Worm (Caenorhabditis elegans): ENCODE measurements around the gene hlh-13.
A peak's percentile ranks its signal among the peaks of the same experiment; 100 is the strongest.

Gene hlh-13

ce11 chrX:4246237-4246697, 2.8 kb upstream of the hlh-13 start (continued):
- no peak for TF ChIP-seq nhr-76 (tag; optimal IDR thresholded peaks at IDR 0.05)

ce11 chrX:4246867-4247591, 2.0 kb upstream of the hlh-13 start, which contains the start of gene F48D6.4:
F48D6.4 (minus strand) TSS chrX:4247212.
- TF ChIP-seq ama-1 (optimal IDR thresholded peaks at IDR 0.05) (peak; percentile 81), nhr-237 (tag; optimal IDR thresholded peaks at IDR 0.05) (no peak), elt-2 (tag; optimal IDR thresholded peaks at IDR 0.05) (peak; percentile 83)

- TF ChIP-seq fos-1 (tag; optimal IDR thresholded peaks at IDR 0.05) (no peak), pha-4 (tag; optimal IDR thresholded peaks at IDR 0.05) (peak; percentile 90), nhr-43 (tag; optimal IDR thresholded peaks at IDR 0.05; ENCODE audit: poor library complexity, severe bottlenecking) (no peak), ceh-9 (tag; optimal IDR thresholded peaks at IDR 0.05) (no peak), elt-2 (tag; optimal IDR thresholded peaks at IDR 0.05) (peak; percentile 57), egl-27 (tag; optimal IDR thresholded peaks at IDR 0.05) (no peak), skn-1 (tag; optimal IDR thresholded peaks at IDR 0.05) (no peak), nhr-25 (tag; optimal IDR thresholded peaks at IDR 0.05) (no peak), nhr-67 (tag; optimal IDR thresholded peaks at IDR 0.05) (no peak), sea-2 (GFP tag; optimal IDR thresholded peaks at IDR 0.05) (no peak), unc-62 (GFP tag; optimal IDR thresholded peaks at IDR 0.05) (no peak), egl-5 (tag; optimal IDR thresholded peaks at IDR 0.05) (no peak), hmg-11 (tag; optimal IDR thresholded peaks at IDR 0.05) (no peak), elt-1 (tag; optimal IDR thresholded peaks at IDR 0.05) (no peak), nhr-28 (tag; optimal IDR thresholded peaks at IDR 0.05) (no peak), ceh-28 (tag; optimal IDR thresholded peaks at IDR 0.05) (no peak), pqm-1 (tag; optimal IDR thresholded peaks at IDR 0.05) (peak; percentile 48), nfya-1 (tag; optimal IDR thresholded peaks at IDR 0.05; ENCODE audit: insufficient read depth) (no peak), nhr-12 (tag; optimal IDR thresholded peaks at IDR 0.05) (no peak), ceh-82 (tag; optimal IDR thresholded peaks at IDR 0.05) (no peak)
Measured at ce11 chrX:4248417-4248816, 632 bp upstream of the hlh-13 start.

- TF ChIP-seq nfya-1 (tag; optimal IDR thresholded peaks at IDR 0.05; ENCODE audit: insufficient read depth) (no peak), egl-27 (tag; optimal IDR thresholded peaks at IDR 0.05) (no peak), ztf-4 (tag; optimal IDR thresholded peaks at IDR 0.05) (no peak), nhr-28 (tag; optimal IDR thresholded peaks at IDR 0.05) (no peak), nhr-11 (tag; optimal IDR thresholded peaks at IDR 0.05) (no peak), ztf-11 (tag; optimal IDR thresholded peaks at IDR 0.05) (no peak), lin-39 (tag; optimal IDR thresholded peaks at IDR 0.05) (no peak), ZK546.5 (tag; optimal IDR thresholded peaks at IDR 0.05) (no peak), ama-1 (optimal IDR thresholded peaks at IDR 0.05) (no peak), eor-1 (tag; optimal IDR thresholded peaks at IDR 0.05) (no peak)
Measured at ce11 chrX:4252047-4252446, 3.0 kb downstream of the hlh-13 start, which contains the start of gene srv-5. srv-5 (plus strand) TSS chrX:4252347.

ce11 chrX:4254782-4255181, 5.7 kb downstream of the hlh-13 start, which contains the start of gene taf-11.1:
taf-11.1 (plus strand) TSS chrX:4255170.
- no peak for TF ChIP-seq nhr-77 (tag; optimal IDR thresholded peaks at IDR 0.05)
- TF ChIP-seq skn-1 (tag; optimal IDR thresholded peaks at IDR 0.05) = no peak
- peak; percentile 72 for TF ChIP-seq ceh-28 (tag; optimal IDR thresholded peaks at IDR 0.05)
- peak; percentile 41 for TF ChIP-seq nhr-23 (tag; optimal IDR thresholded peaks at IDR 0.05)
- TF ChIP-seq elt-3 (tag; optimal IDR thresholded peaks at IDR 0.05) = no peak
- TF ChIP-seq hmg-11 (tag; optimal IDR thresholded peaks at IDR 0.05) = peak; percentile 3
- no peak for TF ChIP-seq ama-1 (optimal IDR thresholded peaks at IDR 0.05)
- peak; percentile 32 for TF ChIP-seq pha-4 (tag; optimal IDR thresholded peaks at IDR 0.05)
- TF ChIP-seq nfya-1 (tag; optimal IDR thresholded peaks at IDR 0.05; ENCODE audit: insufficient read depth) = peak; percentile 45
- TF ChIP-seq nhr-25 (tag; optimal IDR thresholded peaks at IDR 0.05) = peak; percentile 71
- TF ChIP-seq lin-39 (tag; optimal IDR thresholded peaks at IDR 0.05) = peak; percentile 18
- TF ChIP-seq ztf-11 (tag; optimal IDR thresholded peaks at IDR 0.05) = no peak
- no peak for TF ChIP-seq unc-62 (GFP tag; optimal IDR thresholded peaks at IDR 0.05)
- no peak for TF ChIP-seq fos-1 (tag; optimal IDR thresholded peaks at IDR 0.05)

Measured in whole organism, L3 larva.